Fruit fly (Drosophila melanogaster) whole organism, adult: ENCODE measurements around the gene Nckx30C.

Experiments
- CG11617 ChIP-seq: fragments of 200-800 bp; sonication (Bioruptor generic); optimal IDR thresholded peaks from 2 replicates; lab custom pipeline; 2017; ENCODE audit warnings: mild to moderate bottlenecking, missing biosample characterization, missing genetic modification reagents, missing genetic modification characterization
- CG12768 ChIP-seq: fragments of 200-800 bp; sonication (Bioruptor generic); optimal IDR thresholded peaks from 2 replicates; lab custom pipeline; 2017; ENCODE audit warnings: missing biosample characterization, missing genetic modification characterization, mild to moderate bottlenecking, moderate library complexity, missing genetic modification reagents
- CG14711 ChIP-seq: fragments of 200-800 bp; sonication (Bioruptor generic); optimal IDR thresholded peaks from 2 replicates; lab custom pipeline; 2018; ENCODE audit warnings: missing biosample characterization, mild to moderate bottlenecking, missing genetic modification characterization, moderate library complexity
- CG1620 ChIP-seq: fragments of 200-800 bp; sonication (Bioruptor generic); optimal IDR thresholded peaks from 2 replicates; lab custom pipeline; 2016; ENCODE audit warnings: missing biosample characterization, missing genetic modification characterization
- CG33017 ChIP-seq: fragments of 200-800 bp; sonication (Bioruptor generic); optimal IDR thresholded peaks from 2 replicates; lab custom pipeline; 2018; ENCODE audit warnings: missing biosample characterization, mild to moderate bottlenecking, missing genetic modification characterization, moderate library complexity
- CG5204 ChIP-seq: fragments of 200-800 bp; sonication (Bioruptor generic); optimal IDR thresholded peaks from 2 replicates; lab custom pipeline; 2016; ENCODE audit warnings: missing biosample characterization, missing genetic modification characterization
- CG7045 ChIP-seq: fragments of 200-800 bp; sonication (Bioruptor generic); optimal IDR thresholded peaks from 2 replicates; lab custom pipeline; 2017; ENCODE audit warnings: missing biosample characterization, mild to moderate bottlenecking, missing genetic modification characterization
- CG7101 ChIP-seq: fragments of 200-800 bp; sonication (Bioruptor generic); optimal IDR thresholded peaks from 2 replicates; lab custom pipeline; 2018; ENCODE audit warnings: missing biosample characterization, mild to moderate bottlenecking, missing genetic modification characterization, moderate library complexity
- Clk ChIP-seq: fragments of 200-800 bp; sonication (Bioruptor generic); optimal IDR thresholded peaks from 2 replicates; lab custom pipeline; 2017; ENCODE audit warnings: missing biosample characterization, missing genetic modification characterization
- Crg-1 ChIP-seq: fragments of 200-800 bp; sonication (Bioruptor generic); optimal IDR thresholded peaks from 2 replicates; lab custom pipeline; 2016; ENCODE audit warnings: missing biosample characterization, missing genetic modification characterization
- Hr96 ChIP-seq: fragments of 200-800 bp; sonication (Bioruptor generic); optimal IDR thresholded peaks from 2 replicates; lab custom pipeline; 2016; ENCODE audit warnings: missing biosample characterization, missing genetic modification characterization
- Mnt ChIP-seq: fragments of 200-800 bp; sonication (Bioruptor generic); optimal IDR thresholded peaks from 2 replicates; lab custom pipeline; 2016; ENCODE audit warnings: missing biosample characterization, mild to moderate bottlenecking, missing genetic modification characterization
- bab1 ChIP-seq: fragments of 200-800 bp; sonication (Bioruptor generic); optimal IDR thresholded peaks from 3 replicates; lab custom pipeline; 2019; ENCODE audit warnings: missing biosample characterization, mild to moderate bottlenecking, missing genetic modification characterization, moderate library complexity
- cic ChIP-seq: fragments of 200-800 bp; sonication (Bioruptor generic); optimal IDR thresholded peaks from 2 replicates; lab custom pipeline; 2017; ENCODE audit warnings: missing biosample characterization, mild to moderate bottlenecking, missing genetic modification characterization, moderate library complexity
- cnc ChIP-seq, 2 experiments: fragments of >200 bp; optimal IDR thresholded peaks; 2 replicates each; lab custom pipeline; 2017
- kay ChIP-seq: fragments of 200-800 bp; sonication (Bioruptor generic); peaks from one replicate; lab custom pipeline; 2016; ENCODE audit warnings: missing biosample characterization, missing genetic modification characterization, borderline replicate concordance
- ovo ChIP-seq: fragments of 200-800 bp; sonication (Bioruptor generic); optimal IDR thresholded peaks from 2 replicates; lab custom pipeline; 2016; ENCODE audit warnings: missing biosample characterization, missing genetic modification characterization
- pad ChIP-seq: fragments of 200-800 bp; sonication (Bioruptor generic); optimal IDR thresholded peaks from 3 replicates; lab custom pipeline; 2017; ENCODE audit warnings: missing biosample characterization, missing genetic modification characterization, mild to moderate bottlenecking, moderate library complexity, missing genetic modification reagents
- tj ChIP-seq: fragments of 200-800 bp; sonication (Bioruptor generic); optimal IDR thresholded peaks from 3 replicates; lab custom pipeline; 2017; ENCODE audit warnings: missing biosample characterization, mild to moderate bottlenecking, missing genetic modification characterization, moderate library complexity
- toe ChIP-seq: fragments of 200-800 bp; sonication (Bioruptor generic); optimal IDR thresholded peaks from 2 replicates; lab custom pipeline; 2016; ENCODE audit warnings: missing biosample characterization, missing genetic modification characterization

Nckx30C gene

DNA sequence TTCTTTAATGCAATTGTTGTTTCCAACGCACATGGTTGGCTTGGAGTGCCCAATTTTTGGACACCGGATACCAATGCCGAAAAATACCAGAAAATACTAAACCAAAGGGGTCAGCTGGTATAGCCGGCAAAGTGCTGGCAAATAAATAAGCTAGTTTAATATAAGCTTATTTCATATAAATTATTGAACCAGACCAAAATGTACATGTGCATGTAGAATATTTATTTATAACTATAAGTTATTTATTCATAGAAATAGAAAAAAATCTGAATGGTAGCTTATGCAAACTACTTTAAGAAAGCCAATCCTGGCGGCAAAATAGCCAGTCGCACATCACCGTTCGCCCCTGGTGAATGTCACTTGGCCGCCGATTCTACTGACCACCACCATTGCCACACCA is 45.8 kb downstream of the Nckx30C start, which contains the start of gene pelo:
Gene pelo (plus strand): TSS at position 357 of the 400 bp plus-strand sequence.
- TF ChIP-seq CG11617 (GFP tag; lab: Kevin White, UChicago) (peak; percentile 75), tj (GFP tag; lab: Kevin White, UChicago) (peak; percentile 40), CG7101 (tag; lab: Kevin White, UChicago) (peak; percentile 75), CG1620 (GFP tag; lab: Kevin White, UChicago) (no peak), Hr96 (GFP tag; lab: Kevin White, UChicago) (no peak), Crg-1 (GFP tag; lab: Kevin White, UChicago) (peak; percentile 43), Clk (GFP tag; lab: Kevin White, UChicago) (peak; percentile 35), CG5204 (GFP tag; lab: Kevin White, UChicago) (no peak), CG12768 (peak; percentile 54), CG14711 (tag; lab: Kevin White, UChicago) (peak; percentile 52), bab1 (GFP tag; lab: Kevin White, UChicago) (peak; percentile 78), pad (peak; percentile 50), CG7045 (GFP tag; lab: Kevin White, UChicago) (peak; percentile 66), cnc (optimal IDR thresholded peaks at IDR 0.05; lab: Kevin White, UChicago) (no peak), toe (GFP tag; lab: Kevin White, UChicago) (no peak), CG33017 (tag; lab: Kevin White, UChicago) (peak; percentile 63), kay (GFP tag; lab: Kevin White, UChicago) (no peak), cic (GFP tag; lab: Kevin White, UChicago) (peak; percentile 56), Mnt (GFP tag; lab: Kevin White, UChicago) (peak; percentile 97), ovo (GFP tag; lab: Kevin White, UChicago) (no peak)

dm6 chr2L:9699615-9700014 is 46.7 kb downstream of the Nckx30C start, which contains the start of gene hoip:
hoip (plus strand) TSS chr2L:9699791.
- TF ChIP-seq Mnt (GFP tag; lab: Kevin White, UChicago) (peak; percentile 99), CG1620 (GFP tag; lab: Kevin White, UChicago) (no peak)

- TF ChIP-seq CG11617 (GFP tag; lab: Kevin White, UChicago) (no peak), toe (GFP tag; lab: Kevin White, UChicago) (no peak), CG33017 (tag; lab: Kevin White, UChicago) (peak; percentile 16), CG7101 (tag; lab: Kevin White, UChicago) (peak; percentile 43), bab1 (GFP tag; lab: Kevin White, UChicago) (no peak), CG12768 (peak; percentile 59), cic (GFP tag; lab: Kevin White, UChicago) (no peak), ovo (GFP tag; lab: Kevin White, UChicago) (peak; percentile 38), cnc (optimal IDR thresholded peaks at IDR 0.05; lab: Kevin White, UChicago) (no peak), CG1620 (GFP tag; lab: Kevin White, UChicago) (peak; percentile 8), CG14711 (tag; lab: Kevin White, UChicago) (peak; percentile 25), CG5204 (GFP tag; lab: Kevin White, UChicago) (no peak), Crg-1 (GFP tag; lab: Kevin White, UChicago) (no peak), Mnt (GFP tag; lab: Kevin White, UChicago) (no peak)
Observed at dm6 chr2L:9698923-9699493, 47.3 kb downstream of the Nckx30C start, which contains the start of gene Pka-C1. Pka-C1 (minus strand) TSS chr2L:9699297.

DNA sequence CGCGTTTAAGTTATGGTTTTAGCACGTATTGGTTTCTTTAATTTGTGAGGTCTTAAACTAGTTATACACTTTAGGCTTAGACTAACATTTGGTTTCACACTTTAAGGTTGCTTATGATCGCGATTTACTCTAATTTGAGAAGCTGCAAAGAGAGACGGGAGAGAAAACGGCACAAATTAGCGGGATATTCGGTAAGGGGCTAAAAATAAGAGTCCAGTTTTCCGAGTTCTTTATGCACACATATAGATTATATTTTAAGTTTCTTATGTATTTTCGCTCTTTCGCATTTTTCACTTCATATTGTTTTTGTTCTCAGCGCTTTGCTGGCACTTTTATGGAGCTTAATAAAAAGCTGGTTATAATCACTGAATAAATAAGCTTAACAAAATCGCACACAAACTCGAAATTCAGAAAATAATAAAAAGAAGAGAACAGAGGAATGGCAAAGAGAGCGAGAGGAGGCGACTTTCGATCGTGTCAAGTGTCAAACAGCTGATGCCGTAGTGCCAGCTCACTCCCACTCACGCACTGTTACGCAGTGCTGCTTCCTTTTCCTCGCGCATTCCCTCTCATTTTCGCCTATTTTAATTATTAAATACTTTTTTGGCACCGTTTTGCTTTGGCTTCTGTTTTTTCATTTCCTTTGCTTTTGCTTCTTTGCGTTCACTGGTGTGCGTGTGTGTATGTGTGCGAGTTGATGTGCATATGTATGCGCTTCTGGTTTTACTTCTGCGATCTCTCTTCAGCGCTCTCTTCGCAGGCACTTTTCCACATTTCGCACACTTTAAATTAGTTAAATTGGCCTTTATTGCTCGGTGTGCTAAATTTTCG is 48.0 kb downstream of the Nckx30C start:
- peak; percentile 31 for TF ChIP-seq Hr96 (GFP tag; lab: Kevin White, UChicago)
- TF ChIP-seq tj (GFP tag; lab: Kevin White, UChicago), result peak; percentile 56
- no peak for TF ChIP-seq ovo (GFP tag; lab: Kevin White, UChicago)
- peak; percentile 14 for TF ChIP-seq CG33017 (tag; lab: Kevin White, UChicago)
- TF ChIP-seq CG11617 (GFP tag; lab: Kevin White, UChicago), result no peak
- peak; percentile 77 for TF ChIP-seq pad
- peak; percentile 32 for TF ChIP-seq cic (GFP tag; lab: Kevin White, UChicago)

DNA sequence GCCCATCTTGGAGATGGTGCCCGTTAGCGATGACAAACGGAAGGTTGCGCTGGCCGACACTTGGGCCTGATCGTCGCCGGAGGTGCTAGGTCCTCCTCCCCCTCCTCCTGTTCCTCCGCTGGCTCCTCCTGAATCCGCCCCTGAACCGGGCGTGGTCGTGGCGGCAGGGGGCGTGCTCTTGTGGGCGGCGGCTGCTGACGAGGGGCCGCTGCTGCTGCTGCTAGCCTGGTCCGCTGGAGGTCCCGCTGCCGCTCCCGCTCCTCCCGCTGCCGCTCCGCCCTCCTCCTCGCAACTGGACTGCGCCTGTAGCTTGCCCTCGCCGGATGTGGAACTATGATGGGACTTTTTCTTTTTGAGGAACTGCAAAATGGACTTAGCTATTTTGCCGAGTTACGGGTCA is 48.7 kb downstream of the Nckx30C start:
- no peak for TF ChIP-seq CG7045 (GFP tag; lab: Kevin White, UChicago)
- no peak for TF ChIP-seq Mnt (GFP tag; lab: Kevin White, UChicago)
- no peak for TF ChIP-seq Crg-1 (GFP tag; lab: Kevin White, UChicago)
- no peak for TF ChIP-seq bab1 (GFP tag; lab: Kevin White, UChicago)
- TF ChIP-seq ovo (GFP tag; lab: Kevin White, UChicago), result no peak
- TF ChIP-seq CG11617 (GFP tag; lab: Kevin White, UChicago), result no peak
- TF ChIP-seq CG14711 (tag; lab: Kevin White, UChicago), result no peak
- no peak for TF ChIP-seq CG33017 (tag; lab: Kevin White, UChicago)
- TF ChIP-seq CG12768, result no peak
- no peak for TF ChIP-seq Hr96 (GFP tag; lab: Kevin White, UChicago)
- TF ChIP-seq cnc (optimal IDR thresholded peaks at IDR 0.05; lab: Kevin White, UChicago), result no peak
- no peak for TF ChIP-seq tj (GFP tag; lab: Kevin White, UChicago)
- TF ChIP-seq CG5204 (GFP tag; lab: Kevin White, UChicago), result no peak
- no peak for TF ChIP-seq toe (GFP tag; lab: Kevin White, UChicago)
- TF ChIP-seq CG1620 (GFP tag; lab: Kevin White, UChicago), result no peak
- TF ChIP-seq kay (GFP tag; lab: Kevin White, UChicago), result no peak
- no peak for TF ChIP-seq cic (GFP tag; lab: Kevin White, UChicago)
